Fruit fly (Drosophila melanogaster): ENCODE data around the gene Marf.
A peak's percentile ranks its signal among the peaks of the same experiment; 100 is the strongest.

Gene Marf

DNA sequence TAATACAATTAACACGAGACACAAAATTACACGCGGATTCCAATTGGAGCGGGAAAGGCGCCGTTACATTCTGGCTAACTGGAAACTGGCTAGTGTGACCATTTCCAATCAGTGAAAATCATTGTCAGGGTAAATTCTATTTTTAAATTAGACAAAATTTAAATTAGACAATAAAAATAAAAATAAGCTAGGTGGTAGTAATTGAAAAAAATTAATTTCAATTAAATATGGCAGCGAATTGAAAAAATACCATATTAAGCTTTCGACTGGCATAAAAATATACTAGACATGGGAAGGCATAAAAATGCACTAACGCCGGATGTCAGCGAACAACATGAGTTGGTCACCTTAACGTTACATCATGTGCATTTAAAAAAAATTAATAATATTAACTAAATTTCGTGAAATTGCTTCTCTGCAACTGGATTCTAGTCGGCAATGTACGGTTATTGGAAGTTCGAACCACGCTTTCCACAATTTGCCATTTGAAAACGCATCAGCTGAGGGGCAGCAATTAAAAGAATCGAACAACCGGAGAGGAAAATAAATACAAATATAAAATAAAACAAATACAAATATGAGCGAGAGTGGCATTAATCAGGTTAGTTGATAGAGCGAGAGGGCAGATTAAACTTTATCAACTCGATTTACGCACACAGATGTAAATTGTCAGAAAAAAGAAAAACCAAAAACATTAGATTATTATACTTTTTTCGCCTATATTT lies at the start of gene Marf, which contains the start of gene swa:
Gene Marf (plus strand): TSS at position 318 of the 725 bp plus-strand sequence.
Gene swa (minus strand): TSS at position 77 of the 725 bp plus-strand sequence.
- no peak for TF ChIP-seq noc (tag; optimal IDR thresholded peaks at IDR 0.05)

DNA sequence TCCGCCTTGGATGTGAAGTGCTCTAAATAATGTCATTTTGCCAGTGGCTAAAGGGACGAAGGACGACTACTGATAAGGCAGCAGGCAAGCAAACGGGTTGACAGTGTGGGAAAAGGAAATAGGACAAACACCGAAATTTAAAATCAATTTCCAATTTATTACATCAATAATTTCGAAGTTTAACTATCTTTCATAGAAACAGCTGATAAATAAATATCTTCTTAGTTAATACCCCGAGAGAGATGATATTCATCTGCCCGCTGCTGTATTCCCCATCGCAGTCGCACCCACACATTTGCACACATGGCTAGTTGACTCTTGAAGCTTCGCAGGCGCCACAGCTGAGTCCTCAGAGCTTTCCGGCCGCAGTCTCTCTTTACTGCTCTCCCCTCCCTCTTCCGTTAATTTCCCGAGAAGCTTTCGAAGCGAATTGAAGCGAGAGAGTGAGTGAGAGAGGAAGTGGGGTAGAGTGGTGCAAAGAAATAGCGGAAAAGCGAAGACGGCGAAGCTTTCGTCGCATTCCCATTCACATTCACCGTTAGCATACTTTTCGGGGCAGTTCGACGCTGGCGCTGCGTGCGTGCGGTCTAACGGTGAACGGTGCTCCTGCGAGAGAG lies 48.8 kb upstream of the Marf start:
- TF ChIP-seq noc (tag; optimal IDR thresholded peaks at IDR 0.05): no peak

DNA sequence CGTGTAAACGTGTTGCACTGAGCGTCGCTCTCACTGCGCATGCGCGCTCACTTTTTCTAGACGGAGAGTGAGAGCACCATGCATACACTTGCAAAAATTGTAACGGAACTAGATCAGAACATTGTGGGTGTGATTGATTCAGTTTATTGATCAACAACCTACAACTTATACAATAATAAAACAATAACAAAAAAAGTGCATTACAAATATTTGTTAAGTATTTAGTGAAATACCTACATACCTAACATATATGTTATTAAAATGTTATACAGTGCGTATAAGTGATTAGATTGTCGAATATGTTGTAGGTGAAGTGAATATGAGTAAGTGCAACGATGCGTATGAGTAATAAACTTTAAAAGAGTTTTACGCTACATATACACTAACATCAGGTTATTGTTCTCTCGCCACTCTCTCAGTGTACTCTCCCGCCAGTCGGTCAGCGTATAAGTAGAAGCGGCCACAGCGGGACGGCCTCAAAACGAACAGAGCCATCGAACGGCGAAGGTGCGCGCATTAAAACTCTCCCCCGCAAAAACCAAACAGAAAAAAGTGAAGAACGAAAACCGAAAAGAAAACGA lies 35.3 kb upstream of the Marf start, which contains the start of gene CG42240:
Gene CG42240 (plus strand): TSS at position 474 of the 581 bp plus-strand sequence.
- peak; percentile 53 for TF ChIP-seq noc (tag; optimal IDR thresholded peaks at IDR 0.05)

DNA sequence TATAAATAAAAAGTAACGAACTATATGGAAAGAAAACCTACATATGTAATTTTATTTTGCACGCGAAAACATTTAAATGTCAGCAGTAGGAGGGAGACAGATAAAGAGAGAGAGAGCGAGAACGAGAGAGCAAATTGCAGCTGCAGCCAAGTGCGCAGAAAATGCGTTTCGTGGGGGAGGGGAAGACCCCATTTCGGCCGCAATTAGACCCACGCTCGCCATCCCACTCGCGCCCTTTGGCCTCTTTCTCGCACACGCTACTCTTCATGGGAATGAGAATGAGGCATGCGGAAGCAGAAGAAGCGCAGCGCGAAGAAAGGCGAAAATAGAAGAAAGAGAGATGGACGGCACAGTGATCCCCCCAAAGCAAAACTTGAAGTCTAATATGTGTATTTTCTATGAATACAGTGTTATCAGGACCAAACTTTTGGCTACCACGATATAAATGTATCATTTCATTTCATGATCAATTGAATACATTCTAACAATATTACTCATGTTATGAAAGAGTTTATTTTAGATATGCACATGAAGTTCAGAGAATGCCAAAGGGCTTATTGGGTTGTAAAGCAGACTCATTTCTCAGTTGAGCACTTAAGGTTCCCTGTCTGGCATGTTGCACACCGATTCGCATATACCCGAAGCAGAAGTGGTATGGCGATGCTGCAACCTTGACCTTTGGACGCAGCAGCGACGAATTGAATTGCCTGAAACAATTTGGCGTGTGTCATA lies 32.6 kb upstream of the Marf start:
- no peak for TF ChIP-seq noc (tag; optimal IDR thresholded peaks at IDR 0.05)

DNA sequence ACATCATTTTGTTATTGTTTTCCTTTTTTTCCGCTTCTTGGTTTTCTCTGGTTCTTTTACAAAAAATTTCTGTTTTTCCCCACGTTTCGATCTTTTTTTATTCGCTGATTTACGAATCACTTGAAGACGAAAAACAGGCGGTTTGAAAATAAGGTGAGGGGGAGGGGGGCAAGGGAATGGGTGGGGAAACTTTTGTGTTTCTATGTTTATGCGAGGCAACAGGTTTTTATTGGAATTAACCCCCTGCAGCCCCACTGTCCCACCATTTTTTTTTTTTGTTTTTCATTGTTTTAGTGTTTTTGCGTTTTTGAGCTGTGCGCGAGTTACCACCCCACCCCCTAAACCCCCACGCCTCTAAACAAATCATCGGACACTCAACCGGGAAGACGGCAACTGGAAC lies 30.8 kb upstream of the Marf start:
- TF ChIP-seq noc (tag; optimal IDR thresholded peaks at IDR 0.05): no peak

dm6 chrX:6337702-6338101 lies 28.0 kb upstream of the Marf start, which contains the start of gene CG3842:
CG3842 (plus strand) TSS chrX:6337762.
- no peak for TF ChIP-seq noc (tag; optimal IDR thresholded peaks at IDR 0.05)

DNA sequence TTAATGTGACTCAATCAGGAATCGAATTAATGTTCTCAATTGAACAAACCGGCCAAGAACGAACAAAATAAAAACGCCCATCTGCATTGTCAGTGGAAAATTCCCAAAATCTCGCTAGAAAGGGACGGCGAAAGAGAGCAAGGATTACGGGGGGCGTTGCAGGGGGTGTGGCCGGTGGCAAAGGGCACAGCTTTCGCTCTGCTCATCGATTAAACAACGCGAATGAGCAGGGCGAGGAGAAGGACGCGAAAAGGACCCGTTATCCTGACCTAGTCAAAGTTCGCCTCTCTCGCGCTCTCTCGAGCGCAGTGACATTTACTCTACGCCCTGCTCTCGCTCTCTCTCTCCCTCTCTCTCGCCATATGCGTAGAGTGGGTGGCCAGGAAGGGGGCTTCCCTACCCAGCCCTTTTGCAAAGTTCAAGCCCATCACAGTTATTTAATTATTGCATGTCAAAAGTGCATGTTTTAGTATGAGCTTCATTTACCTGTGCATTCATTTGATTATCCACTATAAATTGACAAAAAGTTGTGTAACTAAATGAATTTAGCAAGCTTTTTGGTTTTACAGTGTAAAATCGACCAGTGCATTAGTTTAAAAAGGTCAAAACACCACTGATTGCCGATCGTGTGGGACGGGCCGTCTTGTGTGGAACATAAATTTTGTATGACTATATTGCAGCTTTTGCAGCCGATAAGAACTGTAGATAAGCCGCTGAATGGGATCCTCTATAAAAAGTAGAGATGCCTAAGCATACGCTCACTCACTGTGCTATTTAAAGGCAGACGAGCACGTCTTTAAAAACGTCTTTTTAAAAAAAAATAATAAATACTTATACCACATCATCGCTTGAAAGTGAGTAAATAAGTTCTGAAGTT lies 26.8 kb upstream of the Marf start:
- no peak for TF ChIP-seq noc (tag; optimal IDR thresholded peaks at IDR 0.05)

DNA sequence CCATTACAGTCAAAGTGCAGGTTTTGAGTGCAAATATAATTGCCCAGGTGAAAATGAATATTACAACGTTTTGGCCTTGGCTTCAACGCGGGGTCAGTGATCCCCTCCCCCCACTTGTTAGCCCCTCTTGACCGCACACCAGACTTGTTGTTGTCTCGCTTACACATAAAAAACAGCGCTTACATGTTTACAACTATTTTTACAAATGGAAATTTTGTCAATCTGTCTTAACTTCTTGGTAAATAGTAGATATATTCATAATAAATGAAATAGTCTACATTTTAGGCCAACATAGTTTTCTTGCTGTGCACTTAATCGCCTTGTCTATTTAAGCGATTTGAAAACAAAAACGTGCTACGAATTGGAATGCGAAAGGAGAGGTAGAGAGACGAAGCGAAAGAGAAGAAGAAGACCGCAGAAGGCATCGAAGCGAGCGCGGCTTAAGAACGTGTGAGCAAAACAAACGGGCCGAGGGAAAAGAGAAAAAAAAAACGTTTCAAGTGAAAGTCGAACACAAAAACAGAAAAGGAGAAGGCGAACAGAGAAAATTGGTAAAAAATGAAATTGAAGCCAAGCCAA lies 25.7 kb upstream of the Marf start:
- TF ChIP-seq noc (tag; optimal IDR thresholded peaks at IDR 0.05): peak; percentile 12

dm6 chrX:6340593-6341068 lies 25.1 kb upstream of the Marf start:
- TF ChIP-seq noc (tag; optimal IDR thresholded peaks at IDR 0.05): peak; percentile 87

dm6 chrX:6341678-6342077 lies 24.1 kb upstream of the Marf start:
- no peak for TF ChIP-seq noc (tag; optimal IDR thresholded peaks at IDR 0.05)

DNA sequence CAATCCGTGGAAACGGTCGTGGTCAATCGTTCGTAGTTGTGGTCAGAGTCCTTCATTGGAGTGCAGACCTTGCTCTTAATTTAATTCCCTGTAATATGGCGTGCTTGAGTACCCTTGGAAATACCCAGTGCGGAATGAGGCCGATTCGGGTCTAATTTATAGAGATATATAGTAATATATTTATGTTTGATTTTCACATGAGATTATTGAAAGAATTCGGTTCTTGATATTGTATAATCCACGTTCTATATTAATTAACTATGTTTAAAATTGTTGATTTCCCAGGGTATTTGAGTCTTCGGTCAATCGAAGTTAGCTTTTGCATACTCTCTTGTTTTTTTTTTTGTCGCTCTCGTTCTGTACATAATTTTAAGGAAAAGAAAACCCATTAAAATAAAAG lies 22.4 kb upstream of the Marf start:
- TF ChIP-seq noc (tag; optimal IDR thresholded peaks at IDR 0.05): no peak

DNA sequence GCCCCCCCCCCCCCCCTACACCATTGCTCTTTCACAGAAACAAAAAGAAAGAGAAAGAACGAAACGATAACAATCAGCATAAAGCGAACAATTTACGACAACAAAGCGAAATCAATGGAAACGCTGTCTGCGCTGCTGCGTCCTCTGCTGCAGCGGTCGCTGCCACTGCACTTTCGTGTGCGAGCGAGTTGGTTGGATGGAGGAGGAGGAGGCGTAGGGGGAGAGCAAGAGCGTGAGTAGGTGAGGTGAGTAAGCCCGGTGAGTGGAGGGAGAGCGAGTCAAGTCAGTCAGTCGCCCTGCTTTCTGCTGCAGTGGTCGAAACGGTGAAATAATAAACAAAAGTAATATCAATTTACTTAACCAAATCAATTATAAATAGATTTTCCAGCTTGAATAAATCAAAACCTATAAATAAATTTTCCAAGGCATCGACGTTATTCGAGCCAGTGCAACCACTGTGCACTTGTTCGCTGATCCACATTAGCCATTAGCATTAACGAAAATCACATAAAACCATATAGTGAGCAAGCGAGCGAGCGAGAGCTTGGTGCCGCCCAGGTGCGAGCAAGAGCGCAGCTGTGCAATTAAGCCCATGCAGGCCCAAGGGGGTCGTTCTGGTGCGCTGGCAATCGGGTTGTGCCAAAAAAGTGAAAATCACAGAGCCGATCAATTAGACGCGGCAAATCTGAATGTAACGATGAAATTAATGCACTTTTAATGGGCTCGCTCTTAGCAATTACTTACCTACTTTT lies 21.8 kb upstream of the Marf start:
- no peak for TF ChIP-seq noc (tag; optimal IDR thresholded peaks at IDR 0.05)

dm6 chrX:6344538-6345074 lies 21.1 kb upstream of the Marf start:
- TF ChIP-seq noc (tag; optimal IDR thresholded peaks at IDR 0.05): no peak

DNA sequence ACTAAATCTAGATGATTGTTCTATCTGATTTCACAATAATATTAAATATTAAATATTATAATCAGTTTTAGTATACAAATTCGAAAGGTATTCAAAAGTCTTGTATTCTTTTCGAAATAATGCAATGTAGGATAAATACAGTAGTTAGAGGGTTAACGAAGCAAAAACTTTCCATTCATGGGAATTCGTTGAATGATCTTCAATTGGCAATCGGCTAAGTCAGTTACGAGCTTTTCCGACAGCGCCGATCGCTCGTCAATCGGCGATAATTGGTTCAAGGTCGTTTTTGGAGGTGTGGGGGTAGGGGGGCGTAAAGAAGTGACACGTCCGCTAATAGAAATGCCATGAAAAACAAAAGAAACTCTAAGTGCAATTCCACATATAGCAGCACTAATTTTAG lies 19.6 kb upstream of the Marf start:
- no peak for TF ChIP-seq noc (tag; optimal IDR thresholded peaks at IDR 0.05)
